Fruit fly (Drosophila melanogaster) whole organism, larva: ENCODE results near the gene CG43147.

Experiments used
- noc ChIP-seq: fragments of 200-800 bp; sonication (Bioruptor generic); optimal IDR thresholded peaks from 3 replicates; lab custom pipeline; 2019; ENCODE audit warnings: missing biosample characterization, mild to moderate bottlenecking, missing genetic modification characterization, moderate library complexity

The CG43147 gene

dm6 chr3L:13262250-13262649 is 37.7 kb downstream of the CG43147 start:
- no peak for TF ChIP-seq noc (tag; lab: Kevin White, UChicago)

dm6 chr3L:13260718-13261318 is 39.1 kb downstream of the CG43147 start:
- TF ChIP-seq noc (tag; lab: Kevin White, UChicago) = peak; percentile 11

dm6 chr3L:13259617-13260016 is 40.3 kb downstream of the CG43147 start:
- TF ChIP-seq noc (tag; lab: Kevin White, UChicago) = no peak

- TF ChIP-seq noc (tag; lab: Kevin White, UChicago) = no peak
These were observed 43.8 kb downstream of the CG43147 start for dm6 chr3L:13256159-13256558.

dm6 chr3L:13255393-13256078 is 44.4 kb downstream of the CG43147 start:
- TF ChIP-seq noc (tag; lab: Kevin White, UChicago) = no peak

dm6 chr3L:13254274-13254673 is 45.7 kb downstream of the CG43147 start:
- TF ChIP-seq noc (tag; lab: Kevin White, UChicago) = no peak

- no peak for TF ChIP-seq noc (tag; lab: Kevin White, UChicago)
These were observed 46.9 kb downstream of the CG43147 start for dm6 chr3L:13252952-13253478.

- no peak for TF ChIP-seq noc (tag; lab: Kevin White, UChicago)
These were observed 48.2 kb downstream of the CG43147 start for dm6 chr3L:13251786-13252185.

dm6 chr3L:13250071-13250470 is 49.9 kb downstream of the CG43147 start:
- TF ChIP-seq noc (tag; lab: Kevin White, UChicago) = no peak
